Fruit fly (Drosophila melanogaster): ENCODE results near the gene CG3719.

DNA sequence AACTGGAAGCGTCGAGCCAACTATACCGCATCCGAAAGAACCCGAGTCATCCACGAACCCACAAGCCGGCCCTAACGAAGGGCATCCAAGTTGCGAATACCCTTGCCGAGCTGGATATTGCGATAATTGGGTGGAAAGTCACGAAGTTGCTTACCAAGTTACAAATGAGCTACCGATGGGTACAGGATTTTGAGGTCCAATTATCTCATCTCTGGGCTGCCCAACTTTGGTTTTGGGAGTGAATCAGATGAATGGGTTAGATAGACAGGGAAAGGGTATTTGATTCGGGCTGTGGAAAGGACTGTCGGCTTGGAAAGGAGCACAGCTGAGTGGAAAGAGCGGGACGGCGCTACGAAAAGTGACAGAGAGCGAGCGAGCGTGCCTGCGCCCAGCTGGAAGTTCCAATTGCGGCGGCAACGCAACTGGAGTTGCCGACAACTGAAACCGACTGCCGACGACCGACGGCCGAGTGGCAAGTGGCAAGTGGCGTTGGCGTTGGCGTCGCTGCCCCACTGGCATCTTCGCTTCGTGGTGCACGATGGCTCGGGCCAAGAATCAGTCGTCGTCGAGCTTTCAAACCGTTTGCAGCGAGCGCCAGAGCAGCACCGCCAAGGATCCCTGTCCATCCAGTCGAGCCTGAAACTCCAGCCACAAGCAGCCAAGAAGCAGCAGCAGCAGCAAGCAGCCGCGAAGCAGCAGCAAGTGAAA is 31.1 kb upstream of the CG3719 start:
- no peak for TF ChIP-seq CG8478 (optimal IDR thresholded peaks at IDR 0.05)
- TF ChIP-seq CTCF (optimal IDR thresholded peaks at IDR 0.05) = no peak
